Worm (Caenorhabditis elegans) whole organism, L3 larva: Measurements from ENCODE around the gene C17G10.10.
A peak's percentile ranks its signal among the peaks of the same experiment; 100 is the strongest.

Experiments
- R02D3.7 ChIP-seq: fragments of 150-350 bp; optimal IDR thresholded peaks from 2 replicates; lab custom pipeline; 2014; ENCODE audit warnings: missing biosample characterization, missing genetic modification characterization
- ZK546.5 ChIP-seq: sonication (generic microtip); optimal IDR thresholded peaks from 2 replicates; lab custom pipeline; 2017; ENCODE audit warnings: missing biosample characterization, missing genetic modification characterization
- ama-1 ChIP-seq: fragments of 150-350 bp; optimal IDR thresholded peaks from 2 replicates; lab custom pipeline; 2018
- ceh-28 ChIP-seq: fragments of 150-350 bp; optimal IDR thresholded peaks from 2 replicates; lab custom pipeline; 2014; ENCODE audit warnings: missing biosample characterization, missing genetic modification reagents, missing genetic modification characterization
- ceh-82 ChIP-seq: fragments of 150-350 bp; optimal IDR thresholded peaks from 2 replicates; lab custom pipeline; 2014; ENCODE audit warnings: missing biosample characterization, missing genetic modification characterization
- daf-12 ChIP-seq: fragments of 150-350 bp; optimal IDR thresholded peaks from 2 replicates; lab custom pipeline; 2014; ENCODE audit warnings: missing biosample characterization, missing genetic modification reagents, missing genetic modification characterization
- egl-27 ChIP-seq: sonication (generic microtip); optimal IDR thresholded peaks from 4 replicates; lab custom pipeline; 2017; ENCODE audit warnings: missing biosample characterization, missing genetic modification reagents, missing genetic modification characterization
- egl-5 ChIP-seq: fragments of 150-350 bp; optimal IDR thresholded peaks from 2 replicates; lab custom pipeline; 2017; ENCODE audit warnings: missing biosample characterization, missing genetic modification reagents, missing genetic modification characterization, inconsistent platforms
- elt-1 ChIP-seq: fragments of 150-350 bp; optimal IDR thresholded peaks from 2 replicates; lab custom pipeline; 2014; ENCODE audit warnings: missing biosample characterization, missing genetic modification characterization
- elt-2 ChIP-seq: sonication (generic microtip); optimal IDR thresholded peaks from 2 replicates; lab custom pipeline; 2016; ENCODE audit warnings: missing genetic modification reagents, mild to moderate bottlenecking, missing genetic modification characterization, missing compliant biosample characterization
- elt-3 ChIP-seq, 3 experiments: fragments of 150-350 bp in 1 of 3; sonication (generic microtip) in 2 of 3; optimal IDR thresholded peaks; 2 replicates in 2 of 3; 4 replicates in 1 of 3; lab custom pipeline; 2014 to 2017; ENCODE audit warnings: missing biosample characterization in 3 of 3, missing genetic modification characterization in 3 of 3
- fkh-10 ChIP-seq: sonication (generic microtip); optimal IDR thresholded peaks from 2 replicates; lab custom pipeline; 2017; ENCODE audit warnings: missing biosample characterization, missing genetic modification reagents, missing genetic modification characterization
- fkh-2 ChIP-seq: fragments of 150-350 bp; optimal IDR thresholded peaks from 2 replicates; lab custom pipeline; 2014; ENCODE audit warnings: missing biosample characterization, missing genetic modification reagents, missing genetic modification characterization
- fos-1 ChIP-seq: fragments of 150-350 bp; optimal IDR thresholded peaks from 2 replicates; lab custom pipeline; 2014; ENCODE audit warnings: missing biosample characterization, missing genetic modification characterization
- hmg-11 ChIP-seq: sonication (generic microtip); optimal IDR thresholded peaks from 2 replicates; lab custom pipeline; 2016; ENCODE audit warnings: missing genetic modification characterization, missing compliant biosample characterization
- jun-1 ChIP-seq: fragments of 150-350 bp; optimal IDR thresholded peaks from 2 replicates; lab custom pipeline; 2014; ENCODE audit warnings: missing biosample characterization, missing genetic modification reagents, missing genetic modification characterization
- lin-15B ChIP-seq: fragments of 150-350 bp; optimal IDR thresholded peaks from 2 replicates; lab custom pipeline; 2014; ENCODE audit warnings: missing biosample characterization, missing genetic modification characterization
- lsy-12 ChIP-seq: sonication (generic microtip); optimal IDR thresholded peaks from 2 replicates; lab custom pipeline; 2016; ENCODE audit warnings: mild to moderate bottlenecking, missing genetic modification characterization, missing compliant biosample characterization
- mdl-1 ChIP-seq: fragments of 150-350 bp; optimal IDR thresholded peaks from 2 replicates; lab custom pipeline; 2014; ENCODE audit warnings: missing biosample characterization, missing genetic modification characterization
- mml-1 ChIP-seq: fragments of 150-350 bp; sonication (generic microtip); optimal IDR thresholded peaks from 3 replicates; lab custom pipeline; 2014; ENCODE audit warnings: missing biosample characterization, missing genetic modification characterization
- nfya-1 ChIP-seq: sonication (generic microtip); optimal IDR thresholded peaks from 2 replicates; lab custom pipeline; 2017; ENCODE audit warnings: missing genetic modification characterization, mild to moderate bottlenecking, missing compliant biosample characterization, antibody characterized with exemption, moderate library complexity; ENCODE audit not compliant: insufficient read depth
- nhr-11 ChIP-seq: fragments of 150-350 bp; optimal IDR thresholded peaks from 2 replicates; lab custom pipeline; 2014; ENCODE audit warnings: missing biosample characterization, missing genetic modification characterization
- nhr-12 ChIP-seq: fragments of 150-350 bp; optimal IDR thresholded peaks from 2 replicates; lab custom pipeline; 2014; ENCODE audit warnings: missing biosample characterization, missing genetic modification characterization
- nhr-28 ChIP-seq: fragments of 150-350 bp; optimal IDR thresholded peaks from 2 replicates; lab custom pipeline; 2014; ENCODE audit warnings: missing biosample characterization, missing genetic modification characterization
- nhr-76 ChIP-seq: fragments of 150-350 bp; sonication (generic microtip); optimal IDR thresholded peaks from 5 replicates; lab custom pipeline; 2014; ENCODE audit warnings: missing biosample characterization, missing genetic modification characterization
- nhr-77 ChIP-seq: fragments of 150-350 bp; optimal IDR thresholded peaks from 2 replicates; lab custom pipeline; 2014; ENCODE audit warnings: missing biosample characterization, missing genetic modification characterization
- pha-4 ChIP-seq: fragments of 150-350 bp; optimal IDR thresholded peaks from 2 replicates; lab custom pipeline; 2014; ENCODE audit warnings: missing biosample characterization, missing genetic modification reagents, missing genetic modification characterization
- pqm-1 ChIP-seq: fragments of 150-350 bp; optimal IDR thresholded peaks from 2 replicates; lab custom pipeline; 2017; ENCODE audit warnings: missing biosample characterization, missing genetic modification characterization, inconsistent platforms
- snpc-4 ChIP-seq: fragments of 150-350 bp; optimal IDR thresholded peaks from 2 replicates; lab custom pipeline; 2014; ENCODE audit warnings: missing biosample characterization, missing genetic modification characterization
- tbx-2 ChIP-seq: sonication (generic microtip); optimal IDR thresholded peaks from 2 replicates; lab custom pipeline; 2016; ENCODE audit warnings: mild to moderate bottlenecking, missing genetic modification characterization, missing compliant biosample characterization
- unc-39 ChIP-seq: sonication (generic microtip); optimal IDR thresholded peaks from 4 replicates; lab custom pipeline; 2017; ENCODE audit warnings: missing biosample characterization, missing genetic modification characterization
- zag-1 ChIP-seq: fragments of 150-350 bp; optimal IDR thresholded peaks from 2 replicates; lab custom pipeline; 2014; ENCODE audit warnings: missing biosample characterization, missing genetic modification characterization
- ztf-11 ChIP-seq: fragments of 150-350 bp; optimal IDR thresholded peaks from 2 replicates; lab custom pipeline; 2014; ENCODE audit warnings: missing biosample characterization, missing genetic modification characterization
- ztf-4 ChIP-seq: fragments of 150-350 bp; optimal IDR thresholded peaks from 2 replicates; lab custom pipeline; 2014; ENCODE audit warnings: missing biosample characterization, missing genetic modification characterization

Gene C17G10.10

DNA sequence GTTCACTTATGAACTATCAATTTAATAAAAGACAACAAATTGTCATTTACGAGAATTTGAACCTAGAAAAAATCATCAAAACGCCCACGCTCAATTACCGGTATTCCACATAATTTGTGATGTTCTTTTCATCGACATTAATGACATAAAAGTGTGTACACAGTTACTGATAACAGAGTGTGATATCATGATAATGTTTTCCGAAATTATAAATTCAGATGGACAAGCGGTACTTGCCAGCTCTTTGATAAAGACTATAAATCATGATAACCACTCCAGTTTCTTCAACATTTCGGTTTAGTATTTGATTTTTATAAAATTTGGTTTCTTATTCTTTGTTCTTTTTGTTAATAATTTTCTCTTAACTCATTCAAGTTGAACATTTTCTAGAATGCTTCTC, 13.4 kb downstream of the C17G10.10 start, which contains the start of gene lys-8:
lys-8 (plus strand) TSS at position 391 of the 400 bp plus-strand sequence.
- TF ChIP-seq zag-1 (tag; lab: Kevin White, UChicago): no peak
- no peak for TF ChIP-seq fos-1 (tag; lab: Kevin White, UChicago)
- no peak for TF ChIP-seq nfya-1 (tag; lab: Kevin White, UChicago)
- TF ChIP-seq ztf-11 (tag; lab: Kevin White, UChicago): no peak
- peak; percentile 52 for TF ChIP-seq jun-1 (tag; lab: Kevin White, UChicago)
- TF ChIP-seq unc-39: no peak
- TF ChIP-seq nhr-11: no peak
- peak; percentile 13 for TF ChIP-seq snpc-4 (tag; lab: Kevin White, UChicago)
- TF ChIP-seq pha-4 (tag; lab: Kevin White, UChicago): peak; percentile 65
- TF ChIP-seq ztf-4 (tag; lab: Kevin White, UChicago): no peak
- TF ChIP-seq nhr-76 (tag; lab: Kevin White, UChicago): no peak
- peak; percentile 100 for TF ChIP-seq elt-2 (tag; lab: Kevin White, UChicago)
- TF ChIP-seq ceh-28 (tag; lab: Kevin White, UChicago): no peak
- TF ChIP-seq pqm-1 (tag; lab: Kevin White, UChicago): peak; percentile 97
- TF ChIP-seq elt-1: no peak
- no peak for TF ChIP-seq daf-12 (tag; lab: Kevin White, UChicago)
- TF ChIP-seq egl-27: no peak
- no peak for TF ChIP-seq fkh-2 (tag; lab: Kevin White, UChicago)

DNA sequence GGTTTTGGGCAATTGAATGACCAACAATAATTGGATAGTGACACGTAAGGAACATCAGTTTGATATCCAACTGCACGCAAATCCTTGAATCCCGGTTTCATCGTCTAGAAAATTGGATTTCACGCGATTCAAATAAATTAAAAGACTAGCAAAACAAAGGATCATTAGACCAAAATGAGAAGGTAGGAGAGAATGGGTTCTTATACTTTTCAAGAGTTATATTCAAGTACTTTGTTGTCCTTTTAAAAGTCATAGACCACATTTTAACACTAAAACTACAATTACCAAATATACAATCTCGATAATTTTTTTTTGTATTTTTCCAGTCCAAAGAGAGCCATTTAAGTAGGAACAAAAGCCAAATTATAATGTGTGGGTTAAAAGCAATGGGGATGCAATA, 16.9 kb downstream of the C17G10.10 start, which contains the start of gene T25E4.2:
T25E4.2 (minus strand) TSS at position 101 of the 400 bp plus-strand sequence.
- TF ChIP-seq fkh-10 (GFP tag; lab: Kevin White, UChicago): no peak
- TF ChIP-seq ZK546.5 (tag; lab: Kevin White, UChicago): no peak
- no peak for TF ChIP-seq ama-1 (lab: Kevin White, UChicago)
- no peak for TF ChIP-seq nhr-28
- TF ChIP-seq mml-1 (tag; lab: Kevin White, UChicago): no peak
- TF ChIP-seq fos-1 (tag; lab: Kevin White, UChicago): no peak
- TF ChIP-seq lin-15B (tag; lab: Kevin White, UChicago): no peak
- TF ChIP-seq egl-5 (tag; lab: Kevin White, UChicago): no peak
- no peak for TF ChIP-seq ceh-82 (tag; lab: Kevin White, UChicago)
- no peak for TF ChIP-seq tbx-2 (tag; lab: Kevin White, UChicago)
- TF ChIP-seq ztf-11 (tag; lab: Kevin White, UChicago): no peak
- TF ChIP-seq elt-2 (tag; lab: Kevin White, UChicago): no peak
- no peak for TF ChIP-seq R02D3.7 (tag; lab: Kevin White, UChicago)

DNA sequence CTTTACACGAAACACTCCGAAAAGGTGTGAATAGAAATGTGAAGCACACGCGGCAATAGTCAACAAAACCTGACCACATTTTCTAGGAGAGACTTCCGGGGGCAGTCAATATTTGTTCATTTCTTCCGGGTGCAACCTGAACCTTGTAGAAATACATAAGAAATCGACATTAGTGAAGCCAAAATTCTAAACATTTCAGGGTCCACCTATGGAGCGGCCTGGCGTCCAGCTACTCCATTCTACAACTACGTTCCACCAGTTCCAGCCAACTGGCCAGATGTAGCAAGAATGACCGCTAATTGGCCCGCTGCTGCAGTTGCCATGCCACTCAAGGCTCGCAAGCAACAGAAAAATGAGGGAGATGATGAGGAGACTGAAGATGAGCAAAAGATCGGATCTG, 19.9 kb downstream of the C17G10.10 start:
- peak; percentile 58 for TF ChIP-seq pha-4 (tag; lab: Kevin White, UChicago)
- no peak for TF ChIP-seq elt-3 (tag; optimal IDR thresholded peaks at IDR 0.05; lab: Kevin White, UChicago)

DNA sequence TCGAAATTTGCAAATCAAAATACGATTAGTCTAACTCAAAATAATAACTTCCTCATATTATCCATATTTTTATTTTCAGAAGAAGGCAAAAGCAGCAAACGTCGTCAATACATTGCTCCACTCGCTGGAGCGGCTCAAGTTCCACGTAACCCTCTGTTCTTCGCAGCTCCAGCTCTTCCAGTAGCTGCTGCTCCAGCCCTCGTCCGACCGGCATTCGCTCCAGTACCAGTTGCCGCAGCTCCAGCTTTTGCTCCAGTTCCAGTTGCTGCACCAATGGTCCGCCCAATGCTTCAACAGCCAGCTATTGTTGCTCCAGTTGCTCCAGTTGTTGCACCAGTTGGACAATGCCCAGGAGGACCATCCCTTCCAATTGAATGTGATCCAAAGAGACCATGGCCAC, 20.5 kb downstream of the C17G10.10 start:
- TF ChIP-seq hmg-11 (tag; lab: Kevin White, UChicago): no peak
- no peak for TF ChIP-seq nhr-12
- TF ChIP-seq, all 47 proteins: peak for 0

DNA sequence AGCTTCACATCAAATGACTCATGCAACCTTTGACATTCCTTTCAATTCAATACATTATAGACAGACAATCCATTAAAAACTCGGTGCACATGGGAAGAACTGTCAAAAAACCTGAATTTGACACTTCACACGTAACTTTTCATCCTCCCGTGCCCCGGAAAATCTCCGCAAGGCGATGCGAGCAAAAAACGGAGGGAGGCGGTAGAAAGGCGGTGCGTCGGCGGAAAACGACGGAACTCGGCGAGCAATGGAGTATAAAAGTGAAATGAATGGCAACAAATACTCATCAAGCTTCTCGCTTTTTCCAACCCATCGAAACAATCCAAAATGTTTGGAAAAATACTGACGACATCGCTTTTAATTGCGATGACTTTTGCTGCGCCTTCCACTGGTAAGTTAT, 21.1 kb downstream of the C17G10.10 start, which contains the start of gene T25E4.1:
T25E4.1 (plus strand) TSS at position 301 of the 400 bp plus-strand sequence.
- no peak for TF ChIP-seq nhr-77
- no peak for TF ChIP-seq elt-2 (tag; lab: Kevin White, UChicago)
- no peak for TF ChIP-seq unc-39
- TF ChIP-seq mml-1 (tag; lab: Kevin White, UChicago): no peak
- no peak for TF ChIP-seq snpc-4 (tag; lab: Kevin White, UChicago)
- TF ChIP-seq lsy-12 (tag; lab: Kevin White, UChicago): no peak
- TF ChIP-seq nhr-11: no peak
- TF ChIP-seq mdl-1 (tag; lab: Kevin White, UChicago): no peak
- no peak for TF ChIP-seq nhr-28
- no peak for TF ChIP-seq egl-27
